Fruit fly (Drosophila melanogaster) whole organism, prepupa: ENCODE results near the gene Mrp4.

Experiments used
- Blimp-1 ChIP-seq: fragments of 200-800 bp; sonication (Bioruptor generic); optimal IDR thresholded peaks from 3 replicates; lab custom pipeline; 2017; ENCODE audit warnings: missing biosample characterization, missing genetic modification characterization, mild to moderate bottlenecking, moderate library complexity, missing genetic modification reagents
- CG11294 ChIP-seq: fragments of 200-800 bp; sonication (Bioruptor generic); IDR thresholded peaks from 2 replicates; pipeline ENCODE4 v1.3.6; 2022; ENCODE audit warnings: missing biosample characterization, missing genetic modification characterization
- CG1621 ChIP-seq: fragments of 200-800 bp; sonication (Bioruptor generic); optimal IDR thresholded peaks from 3 replicates; lab custom pipeline; 2018; ENCODE audit warnings: missing biosample characterization, mild to moderate bottlenecking, missing genetic modification characterization
- CG6163 ChIP-seq: fragments of 200-800 bp; sonication (Bioruptor generic); IDR thresholded peaks from 3 replicates; pipeline ENCODE4 v1.3.6; 2022; ENCODE audit warnings: missing biosample characterization, missing genetic modification characterization
- CG9139 ChIP-seq: fragments of 200-800 bp; sonication (Bioruptor generic); optimal IDR thresholded peaks from 3 replicates; lab custom pipeline; 2017; ENCODE audit warnings: missing biosample characterization, mild to moderate bottlenecking, missing genetic modification characterization
- Eip78C ChIP-seq: fragments of 200-800 bp; sonication (Bioruptor generic); peaks from one replicate; lab custom pipeline; 2016; ENCODE audit warnings: missing biosample characterization, missing genetic modification characterization
- Hr4 ChIP-seq: fragments of 200-800 bp; sonication (Bioruptor generic); optimal IDR thresholded peaks from 3 replicates; lab custom pipeline; 2016; ENCODE audit warnings: missing biosample characterization, missing genetic modification characterization
- achi ChIP-seq: fragments of 200-800 bp; sonication (Bioruptor generic); optimal IDR thresholded peaks from 3 replicates; lab custom pipeline; 2016; ENCODE audit warnings: missing biosample characterization, missing genetic modification characterization
- cyc ChIP-seq: fragments of 200-800 bp; sonication (Bioruptor generic); optimal IDR thresholded peaks from 3 replicates; lab custom pipeline; 2016; ENCODE audit warnings: missing biosample characterization, missing genetic modification characterization
- esn ChIP-seq: fragments of 200-800 bp; sonication (Bioruptor generic); optimal IDR thresholded peaks from 2 replicates; lab custom pipeline; 2016; ENCODE audit warnings: missing biosample characterization, mild to moderate bottlenecking, missing genetic modification characterization, moderate library complexity
- salr ChIP-seq, 2 experiments: fragments of 200-800 bp; sonication (Bioruptor generic); optimal IDR thresholded peaks; 3 replicates each; lab custom pipeline; 2016 to 2018; ENCODE audit warnings: missing biosample characterization in 2 of 2, missing genetic modification characterization in 2 of 2, mild to moderate bottlenecking in 1 of 2

The Mrp4 gene

DNA sequence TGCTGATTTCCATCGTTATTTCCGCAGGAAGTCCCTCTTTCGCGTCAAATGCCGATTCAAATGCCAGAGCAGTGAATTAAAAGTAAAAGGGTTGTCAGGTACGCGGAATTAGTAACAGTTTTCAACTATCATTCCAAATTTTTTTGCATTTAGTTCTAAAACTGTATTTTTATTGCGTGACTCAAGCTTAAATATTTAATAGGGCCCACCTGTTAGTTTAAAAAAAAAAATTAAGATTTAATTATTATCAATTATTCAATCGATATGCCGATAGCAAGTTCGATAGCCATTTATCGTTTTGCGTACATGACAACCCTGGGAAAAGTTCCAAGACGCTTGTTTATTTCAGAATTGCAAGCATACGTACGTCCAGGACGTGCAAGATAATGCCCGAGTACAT lies 54.0 kb downstream of the Mrp4 start, which contains the start of gene CG14711 (continued):
- TF ChIP-seq achi (GFP tag; lab: Kevin White, UChicago) (peak; percentile 82), CG11294 (GFP tag; lab: Robert Waterston, UW) (0 out of 2 replicates have a peak, but pooled peaks have one; percentile 50), Blimp-1 (GFP tag; lab: Kevin White, UChicago) (peak; percentile 10), cyc (GFP tag; lab: Kevin White, UChicago) (peak; percentile 76), Eip78C (GFP tag; lab: Kevin White, UChicago) (peak; percentile 92), CG9139 (no peak), esn (GFP tag; lab: Kevin White, UChicago) (peak; percentile 87), CG6163 (GFP tag; lab: Robert Waterston, UW) (peak; percentile 81; the same call in 2 of the 3 replicates), Hr4 (GFP tag; lab: Kevin White, UChicago) (no peak), salr (GFP tag; optimal IDR thresholded peaks at IDR 0.05; lab: Kevin White, UChicago) (no peak), CG1621 (tag; lab: Kevin White, UChicago) (no peak)
